Worm (Caenorhabditis elegans): Measurements from ENCODE around the gene ocr-4.

Gene ocr-4

ce11 chrIV:7342144-7342543 is 9.5 kb upstream of the ocr-4 start:
- TF ChIP-seq hmg-11 (tag; optimal IDR thresholded peaks at IDR 0.05) (no peak), nhr-28 (tag; optimal IDR thresholded peaks at IDR 0.05) (no peak), pqm-1 (tag; optimal IDR thresholded peaks at IDR 0.05) (no peak), unc-39 (tag; optimal IDR thresholded peaks at IDR 0.05) (no peak), jun-1 (tag; optimal IDR thresholded peaks at IDR 0.05) (no peak), unc-62 (GFP tag; optimal IDR thresholded peaks at IDR 0.05) (no peak), egl-5 (tag; optimal IDR thresholded peaks at IDR 0.05) (no peak), ceh-28 (tag; optimal IDR thresholded peaks at IDR 0.05) (no peak), R02D3.7 (tag; optimal IDR thresholded peaks at IDR 0.05) (no peak), lsy-12 (tag; optimal IDR thresholded peaks at IDR 0.05) (no peak), mml-1 (tag; optimal IDR thresholded peaks at IDR 0.05) (no peak), skn-1 (tag; optimal IDR thresholded peaks at IDR 0.05) (no peak), nhr-237 (tag; optimal IDR thresholded peaks at IDR 0.05) (no peak)

- TF ChIP-seq nfya-1 (tag; optimal IDR thresholded peaks at IDR 0.05; ENCODE audit: insufficient read depth) (no peak), unc-62 (GFP tag; optimal IDR thresholded peaks at IDR 0.05) (no peak), nhr-23 (tag; optimal IDR thresholded peaks at IDR 0.05) (no peak), nhr-25 (tag; optimal IDR thresholded peaks at IDR 0.05) (no peak), skn-1 (tag; optimal IDR thresholded peaks at IDR 0.05) (no peak), R02D3.7 (tag; optimal IDR thresholded peaks at IDR 0.05) (no peak)
Measured at ce11 chrIV:7339095-7339494, 6.5 kb upstream of the ocr-4 start.

- TF ChIP-seq lsy-12 (tag; optimal IDR thresholded peaks at IDR 0.05) (no peak), nhr-23 (tag; optimal IDR thresholded peaks at IDR 0.05) (no peak), ceh-28 (tag; optimal IDR thresholded peaks at IDR 0.05) (no peak), nhr-76 (tag; optimal IDR thresholded peaks at IDR 0.05) (no peak), ceh-9 (tag; optimal IDR thresholded peaks at IDR 0.05) (no peak)
Measured at ce11 chrIV:7338042-7338441, 5.4 kb upstream of the ocr-4 start.

ce11 chrIV:7328918-7329317 is 3.7 kb downstream of the ocr-4 start, which contains the start of gene sqst-2:
TSS of gene sqst-2 (minus strand) at chrIV:7328975.
- TF ChIP-seq elt-2 (tag; optimal IDR thresholded peaks at IDR 0.05) (peak; percentile 49), ceh-16 (tag; optimal IDR thresholded peaks at IDR 0.05) (no peak), nhr-28 (tag; optimal IDR thresholded peaks at IDR 0.05) (no peak), skn-1 (tag; optimal IDR thresholded peaks at IDR 0.05) (no peak), pqm-1 (tag; optimal IDR thresholded peaks at IDR 0.05) (peak; percentile 41), fkh-2 (tag; optimal IDR thresholded peaks at IDR 0.05) (no peak)

- no peak for TF ChIP-seq ZK546.5 (tag; optimal IDR thresholded peaks at IDR 0.05)
- TF ChIP-seq mdl-1 (tag; optimal IDR thresholded peaks at IDR 0.05) = no peak
- TF ChIP-seq ztf-11 (tag; optimal IDR thresholded peaks at IDR 0.05) = no peak
- peak; percentile 92 for TF ChIP-seq pqm-1 (tag; optimal IDR thresholded peaks at IDR 0.05)
- no peak for TF ChIP-seq lsy-12 (tag; optimal IDR thresholded peaks at IDR 0.05)
- no peak for TF ChIP-seq nhr-43 (tag; optimal IDR thresholded peaks at IDR 0.05; ENCODE audit: poor library complexity, severe bottlenecking)
- no peak for TF ChIP-seq snpc-4 (tag; optimal IDR thresholded peaks at IDR 0.05)
- TF ChIP-seq jun-1 (tag; optimal IDR thresholded peaks at IDR 0.05) = peak; percentile 39
- TF ChIP-seq elt-2 (tag; optimal IDR thresholded peaks at IDR 0.05) = peak; percentile 95
Measured at ce11 chrIV:7326613-7327149, 5.9 kb downstream of the ocr-4 start, which contains the start of gene ifo-1. TSS of gene ifo-1 (minus strand) at chrIV:7326663.

ce11 chrIV:7325698-7326097 is 6.9 kb downstream of the ocr-4 start:
- TF ChIP-seq eor-1 (tag; optimal IDR thresholded peaks at IDR 0.05) (no peak), elt-2 (tag; optimal IDR thresholded peaks at IDR 0.05) (peak; percentile 74), pqm-1 (tag; optimal IDR thresholded peaks at IDR 0.05) (peak; percentile 88)

ce11 chrIV:7324913-7325312 is 7.7 kb downstream of the ocr-4 start:
- TF ChIP-seq nhr-76 (tag; optimal IDR thresholded peaks at IDR 0.05) = no peak
- TF ChIP-seq pqm-1 (tag; optimal IDR thresholded peaks at IDR 0.05) = no peak
- no peak for TF ChIP-seq ZK546.5 (tag; optimal IDR thresholded peaks at IDR 0.05)
- no peak for TF ChIP-seq daf-12 (tag; optimal IDR thresholded peaks at IDR 0.05)
- no peak for TF ChIP-seq egl-5 (tag; optimal IDR thresholded peaks at IDR 0.05)
- TF ChIP-seq lin-39 (tag; optimal IDR thresholded peaks at IDR 0.05) = no peak
- TF ChIP-seq nhr-28 (tag; optimal IDR thresholded peaks at IDR 0.05) = no peak
- no peak for TF ChIP-seq ztf-11 (tag; optimal IDR thresholded peaks at IDR 0.05)
- TF ChIP-seq unc-39 (tag; optimal IDR thresholded peaks at IDR 0.05) = no peak
- no peak for TF ChIP-seq nhr-43 (tag; optimal IDR thresholded peaks at IDR 0.05; ENCODE audit: poor library complexity, severe bottlenecking)
- no peak for TF ChIP-seq ceh-16 (tag; optimal IDR thresholded peaks at IDR 0.05)
- TF ChIP-seq nhr-67 (tag; optimal IDR thresholded peaks at IDR 0.05) = no peak
- no peak for TF ChIP-seq sea-2 (GFP tag; optimal IDR thresholded peaks at IDR 0.05)
- no peak for TF ChIP-seq fkh-10 (GFP tag; optimal IDR thresholded peaks at IDR 0.05)

All from whole organism, L3 larva.